Worm (Caenorhabditis elegans): Measurements from ENCODE around the gene D2096.13.

- no peak for TF ChIP-seq hmg-1.1 (GFP tag; IDR thresholded peaks at IDR 0.05)
- TF ChIP-seq egl-27 (tag; optimal IDR thresholded peaks at IDR 0.05): no peak
- TF ChIP-seq skn-1 (tag; optimal IDR thresholded peaks at IDR 0.05): no peak
- no peak for TF ChIP-seq nhr-11 (tag; optimal IDR thresholded peaks at IDR 0.05)
- no peak for TF ChIP-seq Y105C5A.15 (GFP tag; IDR thresholded peaks at IDR 0.05)
- TF ChIP-seq spr-1 (tag; optimal IDR thresholded peaks at IDR 0.05): no peak
- no peak for TF ChIP-seq mdt-29 (GFP tag; IDR thresholded peaks at IDR 0.05)
- no peak for TF ChIP-seq fos-1 (tag; optimal IDR thresholded peaks at IDR 0.05)
- no peak for TF ChIP-seq pha-4 (GFP tag; IDR thresholded peaks at IDR 0.05)
- TF ChIP-seq pha-4 (tag; optimal IDR thresholded peaks at IDR 0.05): no peak
- no peak for TF ChIP-seq unc-39 (tag; optimal IDR thresholded peaks at IDR 0.05)
- TF ChIP-seq dmd-9 (GFP tag; IDR thresholded peaks at IDR 0.05): no peak
These were observed 40.6 kb downstream of the D2096.13 start for ce11 chrIV:8317800-8318199.
